Fruit fly (Drosophila melanogaster) whole organism, embryonic: ENCODE measurements around the gene Xe7.

ENCODE experiments used
- Atf6 ChIP-seq: fragments of 200-800 bp; sonication (Bioruptor generic); IDR thresholded peaks from 2 replicates; pipeline ENCODE4 v1.3.6; 2022; ENCODE audit warnings: missing biosample characterization, missing genetic modification characterization
- B-H2 ChIP-seq: fragments of 200-800 bp; sonication (Bioruptor generic); optimal IDR thresholded peaks from 2 replicates; lab custom pipeline; 2018; ENCODE audit warnings: missing biosample characterization, mild to moderate bottlenecking, missing genetic modification characterization
- Blimp-1 ChIP-seq: fragments of 200-800 bp; sonication (Bioruptor generic); optimal IDR thresholded peaks from 3 replicates; lab custom pipeline; 2018; ENCODE audit warnings: missing biosample characterization, missing genetic modification characterization, mild to moderate bottlenecking, moderate library complexity, missing genetic modification reagents
- BtbVII ChIP-seq: fragments of 200-800 bp; sonication (Bioruptor generic); optimal IDR thresholded peaks from 3 replicates; lab custom pipeline; 2017; ENCODE audit warnings: missing biosample characterization, mild to moderate bottlenecking, missing genetic modification characterization
- CG11085 ChIP-seq: fragments of 200-800 bp; sonication (Bioruptor generic); IDR thresholded peaks from 2 replicates; pipeline ENCODE4 v1.3.6; 2022; ENCODE audit warnings: missing biosample characterization, missing genetic modification characterization
- CG13894 ChIP-seq: fragments of 200-800 bp; sonication (Bioruptor generic); optimal IDR thresholded peaks from 3 replicates; lab custom pipeline; 2018; ENCODE audit warnings: missing biosample characterization, mild to moderate bottlenecking, missing genetic modification characterization, moderate library complexity
- CG17361 ChIP-seq: fragments of 200-800 bp; sonication (Bioruptor generic); IDR thresholded peaks from 3 replicates; pipeline ENCODE4 v1.3.6; 2022; ENCODE audit warnings: missing biosample characterization, missing genetic modification characterization
- CG30431 ChIP-seq: fragments of 200-800 bp; sonication (Bioruptor generic); optimal IDR thresholded peaks from 2 replicates; lab custom pipeline; 2017; ENCODE audit warnings: missing biosample characterization, missing genetic modification characterization
- CG32772 ChIP-seq: fragments of 200-800 bp; sonication (Bioruptor generic); IDR thresholded peaks from 2 replicates; pipeline ENCODE4 v1.3.6; 2022; ENCODE audit warnings: missing biosample characterization, missing genetic modification characterization
- CG34224 ChIP-seq: fragments of 200-800 bp; sonication (Bioruptor generic); IDR thresholded peaks from 3 replicates; pipeline ENCODE4 v1.3.6; 2022; ENCODE audit warnings: missing biosample characterization, missing genetic modification characterization; ENCODE audit not compliant: partially characterized antibody
- CG42726 ChIP-seq: fragments of 200-800 bp; sonication (Bioruptor generic); IDR thresholded peaks from 2 replicates; pipeline ENCODE4 v1.3.6; 2022; ENCODE audit warnings: missing biosample characterization, missing genetic modification characterization; ENCODE audit not compliant: partially characterized antibody
- CG4282 ChIP-seq: fragments of 200-800 bp; sonication (Bioruptor generic); optimal IDR thresholded peaks from 2 replicates; lab custom pipeline; 2016; ENCODE audit warnings: missing biosample characterization, missing genetic modification characterization
- CG6654 ChIP-seq: fragments of 200-800 bp; sonication (Bioruptor generic); optimal IDR thresholded peaks from 2 replicates; lab custom pipeline; 2017; ENCODE audit warnings: missing biosample characterization, mild to moderate bottlenecking, missing genetic modification characterization
- CG6683 ChIP-seq: fragments of 200-800 bp; sonication (Bioruptor generic); optimal IDR thresholded peaks from 2 replicates; lab custom pipeline; 2017; ENCODE audit warnings: missing biosample characterization, mild to moderate bottlenecking, missing genetic modification characterization, missing genetic modification reagents
- CG6791 ChIP-seq: fragments of 200-800 bp; sonication (Bioruptor generic); IDR thresholded peaks from 3 replicates; pipeline ENCODE4 v1.3.6; 2022; ENCODE audit warnings: missing biosample characterization, missing genetic modification characterization; ENCODE audit not compliant: partially characterized antibody
- CG7357 ChIP-seq: fragments of 200-800 bp; sonication (Bioruptor generic); IDR thresholded peaks from 3 replicates; pipeline ENCODE4 v1.3.6; 2022; ENCODE audit warnings: missing biosample characterization, missing genetic modification characterization
- Dad ChIP-seq: fragments of 200-800 bp; sonication (Bioruptor generic); optimal IDR thresholded peaks from 3 replicates; lab custom pipeline; 2016; ENCODE audit warnings: missing biosample characterization, missing genetic modification characterization
- Doc3 ChIP-seq: fragments of 200-800 bp; sonication (Bioruptor generic); IDR thresholded peaks from 3 replicates; pipeline ENCODE4 v1.3.6; 2022; ENCODE audit warnings: missing biosample characterization, missing genetic modification characterization; ENCODE audit not compliant: partially characterized antibody
- Fer2 ChIP-seq: fragments of 200-800 bp; sonication (Bioruptor generic); optimal IDR thresholded peaks from 2 replicates; lab custom pipeline; 2018; ENCODE audit warnings: missing biosample characterization, mild to moderate bottlenecking, missing genetic modification characterization, moderate library complexity
- H15 ChIP-seq: fragments of 200-800 bp; sonication (Bioruptor generic); IDR thresholded peaks from 3 replicates; pipeline ENCODE4 v1.3.6; 2022; ENCODE audit warnings: missing biosample characterization, missing genetic modification characterization
- MESR4 ChIP-seq: fragments of 200-800 bp; sonication (Bioruptor generic); optimal IDR thresholded peaks from 2 replicates; lab custom pipeline; 2018; ENCODE audit warnings: missing biosample characterization, mild to moderate bottlenecking, missing genetic modification characterization, moderate library complexity
- Med ChIP-seq: fragments of 200-800 bp; sonication (Bioruptor generic); peaks from one replicate; lab custom pipeline; 2016; ENCODE audit warnings: missing biosample characterization, missing genetic modification characterization, mild to moderate bottlenecking, inconsistent platforms, moderate library complexity
- Sox100B ChIP-seq: fragments of 200-800 bp; sonication (Bioruptor generic); optimal IDR thresholded peaks from 3 replicates; lab custom pipeline; 2018; ENCODE audit warnings: missing biosample characterization, mild to moderate bottlenecking, missing genetic modification characterization
- Spps ChIP-seq: fragments of 200-800 bp; sonication (Bioruptor generic); optimal IDR thresholded peaks from 2 replicates; lab custom pipeline; 2018; ENCODE audit warnings: missing biosample characterization, mild to moderate bottlenecking, missing genetic modification characterization
- Sry-δ ChIP-seq: fragments of 200-800 bp; sonication (Bioruptor generic); optimal IDR thresholded peaks from 2 replicates; lab custom pipeline; 2016; ENCODE audit warnings: missing biosample characterization, missing genetic modification characterization
- Stat92E ChIP-seq, 3 experiments: fragments of >200 bp in 2 of 3; fragments of 200-800 bp in 1 of 3; sonication (Bioruptor generic) in 1 of 3; optimal IDR thresholded peaks; 2 replicates each; lab custom pipeline; 2017 to 2019; ENCODE audit warnings: missing biosample characterization in 3 of 3, missing genetic modification characterization in 3 of 3, mild to moderate bottlenecking in 1 of 3, moderate library complexity in 1 of 3
- ac ChIP-seq: fragments of 200-800 bp; sonication (Bioruptor generic); optimal IDR thresholded peaks from 3 replicates; lab custom pipeline; 2017; ENCODE audit warnings: missing biosample characterization, mild to moderate bottlenecking, missing genetic modification characterization
- bbx ChIP-seq: fragments of 200-800 bp; sonication (Bioruptor generic); IDR thresholded peaks from 2 replicates; pipeline ENCODE4 v1.3.6; 2022; ENCODE audit warnings: missing biosample characterization, missing genetic modification characterization; ENCODE audit not compliant: partially characterized antibody
- br ChIP-seq: fragments of >200 bp; optimal IDR thresholded peaks from 2 replicates; lab custom pipeline; 2017
- bsh ChIP-seq, 2 experiments: fragments of 200-800 bp; sonication (Bioruptor generic); optimal IDR thresholded peaks; 2 replicates each; lab custom pipeline; 2017 to 2018; ENCODE audit warnings: mild to moderate bottlenecking in 2 of 2, missing biosample characterization in 2 of 2, missing genetic modification characterization in 2 of 2, moderate library complexity in 1 of 2
- danr ChIP-seq: fragments of 200-800 bp; sonication (Bioruptor generic); IDR thresholded peaks from 2 replicates; pipeline ENCODE4 v1.3.6; 2022; ENCODE audit warnings: missing biosample characterization, missing genetic modification characterization
- fd3F ChIP-seq: fragments of 200-800 bp; sonication (Bioruptor generic); optimal IDR thresholded peaks from 2 replicates; lab custom pipeline; 2018; ENCODE audit warnings: missing biosample characterization, mild to moderate bottlenecking, missing genetic modification characterization, moderate library complexity
- grau ChIP-seq: fragments of 200-800 bp; optimal IDR thresholded peaks from 3 replicates; lab custom pipeline; 2019; ENCODE audit warnings: missing biosample characterization, mild to moderate bottlenecking, missing genetic modification characterization, moderate library complexity
- h ChIP-seq: fragments of >200 bp; optimal IDR thresholded peaks from 2 replicates; lab custom pipeline; 2017
- hkb ChIP-seq, 2 experiments: fragments of 200-800 bp in 1 of 2; fragments of >200 bp in 1 of 2; sonication (Bioruptor generic) in 1 of 2; IDR thresholded peaks in 1 of 2; optimal IDR thresholded peaks in 1 of 2; 2 replicates each; pipeline versions ENCODE4 v1.3.6 to Lab custom; 2017 to 2022; ENCODE audit warnings: missing biosample characterization in 1 of 2, missing genetic modification characterization in 1 of 2
- inv ChIP-seq: fragments of 200-800 bp; sonication (Bioruptor generic); IDR thresholded peaks from 2 replicates; pipeline ENCODE4 v1.3.6; 2022; ENCODE audit warnings: missing biosample characterization, missing genetic modification characterization; ENCODE audit not compliant: partially characterized antibody
- jigr1 ChIP-seq: fragments of 200-800 bp; sonication (Bioruptor generic); IDR thresholded peaks from 3 replicates; pipeline ENCODE4 v1.3.6; 2022; ENCODE audit warnings: missing biosample characterization, missing genetic modification characterization
- jing ChIP-seq: fragments of 200-800 bp; sonication (Bioruptor generic); optimal IDR thresholded peaks from 2 replicates; lab custom pipeline; 2018; ENCODE audit warnings: missing biosample characterization, mild to moderate bottlenecking, missing genetic modification characterization
- lov ChIP-seq, 2 experiments: fragments of 200-800 bp in 1 of 2; fragments of >200 bp in 1 of 2; sonication (Bioruptor generic) in 1 of 2; IDR thresholded peaks in 1 of 2; optimal IDR thresholded peaks in 1 of 2; 2 replicates in 1 of 2; 3 replicates in 1 of 2; pipeline versions ENCODE4 v1.3.6 to Lab custom; 2017 to 2022; ENCODE audit warnings: missing biosample characterization in 1 of 2, missing genetic modification characterization in 1 of 2
- nmo ChIP-seq: fragments of 200-800 bp; sonication (Bioruptor generic); optimal IDR thresholded peaks from 2 replicates; lab custom pipeline; 2018; ENCODE audit warnings: missing biosample characterization, mild to moderate bottlenecking, missing genetic modification characterization, moderate library complexity
- rib ChIP-seq: fragments of 200-800 bp; sonication (Bioruptor generic); IDR thresholded peaks from 2 replicates; pipeline ENCODE4 v1.3.6; 2022; ENCODE audit warnings: missing biosample characterization, missing genetic modification characterization
- sens ChIP-seq: fragments of 200-800 bp; sonication (Bioruptor generic); peaks from one replicate; lab custom pipeline; 2016; ENCODE audit warnings: missing biosample characterization, missing genetic modification characterization
- sens-2 ChIP-seq: fragments of 200-800 bp; sonication (Bioruptor generic); IDR thresholded peaks from 2 replicates; pipeline ENCODE4 v1.3.6; 2022; ENCODE audit warnings: missing biosample characterization, missing genetic modification characterization
- slp2 ChIP-seq: fragments of 200-800 bp; sonication (Bioruptor generic); optimal IDR thresholded peaks from 2 replicates; lab custom pipeline; 2016; ENCODE audit warnings: missing biosample characterization, missing genetic modification characterization
- so ChIP-seq: fragments of 200-800 bp; sonication (Bioruptor generic); IDR thresholded peaks from 3 replicates; pipeline ENCODE4 v1.3.6; 2022; ENCODE audit warnings: missing biosample characterization, missing genetic modification characterization
- stwl ChIP-seq: fragments of 200-800 bp; sonication (Bioruptor generic); optimal IDR thresholded peaks from 3 replicates; lab custom pipeline; 2018; ENCODE audit warnings: missing biosample characterization, mild to moderate bottlenecking, missing genetic modification characterization, moderate library complexity
- tgo ChIP-seq: fragments of 200-800 bp; sonication (Bioruptor generic); IDR thresholded peaks from 3 replicates; pipeline ENCODE4 v1.3.6; 2022; ENCODE audit warnings: missing biosample characterization, missing genetic modification characterization

Xe7 gene

DNA sequence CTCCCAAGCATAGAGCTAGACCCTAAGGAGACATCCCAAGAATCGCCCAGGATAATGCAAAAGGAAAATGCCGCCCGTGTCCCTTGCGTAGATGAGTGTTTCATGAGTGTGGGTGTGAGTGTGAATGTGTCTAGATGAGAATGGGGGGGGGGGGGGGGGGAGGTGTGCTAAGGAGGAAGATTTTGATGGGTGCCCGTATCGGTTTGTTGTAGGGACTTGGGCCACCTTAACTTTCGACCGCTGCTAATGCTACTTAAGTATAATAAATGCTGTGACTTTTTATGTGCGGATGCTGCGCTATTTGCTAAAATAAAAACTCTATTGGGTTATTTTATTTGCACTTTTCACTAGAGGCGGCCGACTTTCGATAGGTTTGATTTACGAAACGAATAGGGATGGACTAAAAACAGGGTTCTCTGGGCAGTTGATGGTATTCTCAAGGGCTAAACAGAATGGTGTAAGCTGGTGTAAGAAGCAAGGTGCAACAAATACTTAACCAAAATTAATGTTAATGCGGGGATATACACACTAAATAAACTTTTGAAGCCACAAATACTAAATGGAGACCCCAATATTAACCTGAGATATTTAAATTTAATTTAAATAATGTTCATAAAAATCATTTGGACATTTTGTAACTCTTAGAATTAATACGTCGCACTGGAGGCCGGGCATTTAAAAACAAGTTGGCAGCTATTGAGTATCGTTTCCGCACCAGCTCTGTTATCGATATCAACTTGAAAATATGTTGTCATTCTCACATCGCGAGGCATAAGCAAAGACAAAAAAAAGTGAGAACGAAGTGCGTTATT is at the start of gene Xe7, which contains the start of gene Atg17 (continued):
- TF ChIP-seq CG7357 (peak; percentile 88), sens (GFP tag; lab: Kevin White, UChicago) (peak; percentile 98), ac (no peak), danr (GFP tag; lab: Robert Waterston, UW) (peak; percentile 83), Stat92E (GFP tag; optimal IDR thresholded peaks at IDR 0.05; lab: Kevin White, UChicago) (no peak), Fer2 (tag; lab: Kevin White, UChicago) (peak; percentile 95), rib (peak; percentile 76; the same call in 1 of the 2 replicates), CG11085 (peak; percentile 90), CG42726 (GFP tag; lab: Robert Waterston, UW) (no peak), CG34224 (peak; percentile 35; the same call in 1 of the 3 replicates), Sry-δ (GFP tag; lab: Kevin White, UChicago) (peak; percentile 93), Sox100B (GFP tag; lab: Kevin White, UChicago) (peak; percentile 89), hkb (optimal IDR thresholded peaks at IDR 0.05; lab: Kevin White, UChicago) (peak; percentile 76), hkb (GFP tag; IDR thresholded peaks at IDR 0.05; lab: Robert Waterston, UW) (peak; percentile 74), Doc3 (GFP tag; lab: Robert Waterston, UW) (peak; percentile 39; the same call in 1 of the 3 replicates), CG4282 (GFP tag; lab: Kevin White, UChicago) (peak; percentile 61), bsh (GFP tag; optimal IDR thresholded peaks at IDR 0.05; lab: Kevin White, UChicago) (peak; percentile 3 to 86), Dad (GFP tag; lab: Kevin White, UChicago) (peak; percentile 82), inv (GFP tag; lab: Robert Waterston, UW) (peak; percentile 49; the same call in 1 of the 2 replicates), h (no peak), CG17361 (GFP tag; lab: Robert Waterston, UW) (peak; percentile 97), MESR4 (GFP tag; lab: Kevin White, UChicago) (peak; percentile 96), Med (GFP tag; lab: Kevin White, UChicago) (peak; percentile 98), nmo (GFP tag; lab: Kevin White, UChicago) (peak; percentile 95), br (lab: Kevin White, UChicago) (no peak), stwl (tag; lab: Kevin White, UChicago) (peak; percentile 71), CG6683 (GFP tag; lab: Kevin White, UChicago) (peak; percentile 56), jing (GFP tag; lab: Kevin White, UChicago) (peak; percentile 76), bbx (GFP tag; lab: Robert Waterston, UW) (0 out of 2 replicates have a peak, but pooled peaks have one; percentile 25), CG30431 (GFP tag; lab: Kevin White, UChicago) (peak; percentile 86), tgo (peak; percentile 84), CG6654 (GFP tag; lab: Kevin White, UChicago) (peak; percentile 72), fd3F (peak; percentile 94), lov (optimal IDR thresholded peaks at IDR 0.05; lab: Kevin White, UChicago) (no peak), lov (GFP tag; IDR thresholded peaks at IDR 0.05; lab: Robert Waterston, UW) (peak; percentile 54; the same call in 1 of the 3 replicates), Spps (peak; percentile 54), grau (tag; lab: Kevin White, UChicago) (peak; percentile 93), CG32772 (GFP tag; lab: Robert Waterston, UW) (peak; percentile 91), so (peak; percentile 75; the same call in 1 of the 3 replicates), Atf6 (peak; percentile 85), Blimp-1 (GFP tag; lab: Kevin White, UChicago) (peak; percentile 83), jigr1 (peak; percentile 79; the same call in 2 of the 3 replicates), B-H2 (GFP tag; lab: Kevin White, UChicago) (peak; percentile 94), H15 (GFP tag; lab: Robert Waterston, UW) (peak; percentile 87), CG13894 (peak; percentile 89), BtbVII (GFP tag; lab: Kevin White, UChicago) (peak; percentile 77), slp2 (GFP tag; lab: Kevin White, UChicago) (peak; percentile 83), CG6791 (0 out of 3 replicates have a peak, but pooled peaks have one; percentile 52), sens-2 (GFP tag; lab: Robert Waterston, UW) (peak; percentile 69; the same call in 1 of the 2 replicates)
